Worm (Caenorhabditis elegans): ENCODE data around the gene srd-56.

ce11 chrII:7165749-7166148 is 37.3 kb downstream of the srd-56 start, which contains the start of gene mfsd-13.2:
- TF ChIP-seq elt-2 (tag; optimal IDR thresholded peaks at IDR 0.05): no peak
- no peak for TF ChIP-seq elt-3 (tag; optimal IDR thresholded peaks at IDR 0.05)
- TF ChIP-seq nfya-1 (tag; optimal IDR thresholded peaks at IDR 0.05; ENCODE audit: insufficient read depth): no peak
- TF ChIP-seq ama-1 (optimal IDR thresholded peaks at IDR 0.05): no peak
- TF ChIP-seq elt-1 (tag; optimal IDR thresholded peaks at IDR 0.05): no peak
- no peak for TF ChIP-seq ztf-11 (tag; optimal IDR thresholded peaks at IDR 0.05)
- TF ChIP-seq lin-15B (tag; optimal IDR thresholded peaks at IDR 0.05): no peak
- TF ChIP-seq nhr-77 (tag; optimal IDR thresholded peaks at IDR 0.05): no peak
- no peak for TF ChIP-seq snpc-4 (tag; optimal IDR thresholded peaks at IDR 0.05)
- no peak for TF ChIP-seq ceh-82 (tag; optimal IDR thresholded peaks at IDR 0.05)
- TF ChIP-seq fkh-2 (tag; optimal IDR thresholded peaks at IDR 0.05): no peak
- no peak for TF ChIP-seq ztf-4 (tag; optimal IDR thresholded peaks at IDR 0.05)
